Worm (Caenorhabditis elegans): Measurements from ENCODE around the gene C17H12.10.
"Not testable (repeated sequence)": the region's sequence is repeated elsewhere in the genome, so short reads cannot be mapped to it uniquely, and the experiment has no call there.

C17H12.10 gene

DNA sequence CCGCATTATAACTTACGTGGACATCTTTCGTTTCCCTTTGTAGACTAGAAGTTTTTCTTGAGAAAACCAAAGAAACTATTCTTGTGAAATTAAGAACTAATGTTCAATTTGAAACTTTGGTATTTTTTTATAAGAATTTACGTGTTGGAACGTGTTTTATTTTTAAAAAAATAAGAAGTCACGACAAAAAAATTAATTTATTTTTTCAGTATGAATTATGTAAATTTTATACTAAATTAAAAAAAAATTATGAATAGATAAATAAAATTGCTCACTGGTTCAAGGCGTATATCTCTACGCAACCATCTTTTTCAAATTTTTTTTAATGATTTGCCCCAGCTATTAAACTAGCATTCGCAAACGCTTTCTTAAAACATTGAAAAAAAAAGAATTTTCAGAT lies 11.0 kb downstream of the C17H12.10 start, which contains the start of gene C17H12.5:
TSS of gene C17H12.5 (minus strand) at position 101 of the 400 bp plus-strand sequence.
- no peak for TF ChIP-seq efl-3 (GFP tag; optimal IDR thresholded peaks at IDR 0.05)
- no peak for TF ChIP-seq C34B4.2 (tag; optimal IDR thresholded peaks at IDR 0.05)
- no peak for TF ChIP-seq lsy-2 (tag; optimal IDR thresholded peaks at IDR 0.05)
- no peak for TF ChIP-seq mab-9 (GFP tag; IDR thresholded peaks at IDR 0.05)
- no peak for TF ChIP-seq nhr-20 (tag; optimal IDR thresholded peaks at IDR 0.05)
- TF ChIP-seq unc-62 (GFP tag; optimal IDR thresholded peaks at IDR 0.05): no peak
- TF ChIP-seq nhr-77 (tag; optimal IDR thresholded peaks at IDR 0.05): no peak

DNA sequence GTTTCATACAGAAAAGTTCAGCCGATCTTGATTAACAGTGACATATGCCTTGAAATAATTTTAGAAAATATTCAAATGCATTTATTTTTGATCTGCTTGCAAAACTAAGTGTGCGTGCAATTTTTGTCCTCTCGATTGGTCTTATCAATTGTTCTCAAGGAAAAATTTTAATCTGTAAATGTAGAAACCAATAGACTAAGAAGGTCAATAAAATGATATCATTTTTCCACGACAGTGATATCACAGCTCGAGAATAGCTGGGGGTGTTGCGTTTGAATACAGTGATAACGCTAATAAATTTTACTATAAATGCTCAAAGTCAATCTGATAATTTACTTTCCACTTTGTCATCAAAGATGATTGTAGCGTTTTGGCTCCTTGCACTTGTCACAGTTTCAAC lies 11.8 kb downstream of the C17H12.10 start, which contains the start of gene C17H12.8:
TSS of gene C17H12.8 (plus strand) at position 335 of the 400 bp plus-strand sequence.
- TF ChIP-seq nhr-85 (tag) (peak; percentile 44), efl-1 (optimal IDR thresholded peaks at IDR 0.05) (no peak), efl-1 (GFP tag; optimal IDR thresholded peaks at IDR 0.05 in 1 of 2) (peak in 1 of 2 experiments; percentile 61), elt-2 (tag; optimal IDR thresholded peaks at IDR 0.05) (peak; percentile 72), ceh-88 (GFP tag; IDR thresholded peaks at IDR 0.05) (no peak)

DNA sequence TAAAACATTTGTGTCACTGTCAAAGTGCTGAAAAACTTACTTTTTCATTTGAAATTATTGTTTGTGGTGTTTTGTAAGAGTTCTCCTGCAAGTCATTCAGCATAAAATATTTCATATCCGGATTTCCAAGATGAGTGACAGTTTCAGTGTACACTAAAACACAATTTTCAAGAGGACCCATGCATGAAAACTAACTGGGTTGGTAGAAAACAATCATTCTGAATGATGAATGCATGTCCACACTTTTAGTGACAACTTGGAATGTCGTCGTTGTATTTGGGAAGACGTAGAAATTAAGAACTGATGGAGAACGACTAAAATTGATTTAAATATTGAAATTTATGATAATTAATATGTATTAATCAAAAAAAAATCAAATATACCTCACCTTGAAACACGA lies 15.1 kb downstream of the C17H12.10 start:
- TF ChIP-seq ets-5 (GFP tag; IDR thresholded peaks at IDR 0.05) (no peak), nhr-85 (tag) (peak; percentile 40)

DNA sequence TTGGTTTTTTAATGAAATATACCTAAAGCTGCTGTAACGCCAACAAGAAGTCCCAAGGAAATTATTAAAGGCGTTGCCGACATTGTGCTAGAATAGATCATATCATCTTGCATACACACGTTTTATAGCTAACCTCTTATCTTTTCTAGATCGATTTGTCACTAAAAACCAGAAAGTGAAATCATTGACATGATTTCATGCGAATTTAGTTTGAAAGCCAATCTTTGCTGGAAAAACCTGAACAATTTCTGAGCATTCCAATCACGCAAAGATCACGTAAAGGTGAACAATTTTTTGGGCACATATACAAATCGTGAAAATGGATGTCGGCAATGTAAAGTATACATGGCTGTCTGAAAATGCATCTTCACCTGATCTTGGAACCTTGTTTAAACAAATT lies 15.8 kb downstream of the C17H12.10 start, which contains the start of gene C17H12.6:
TSS of gene C17H12.6 (minus strand) at position 101 of the 400 bp plus-strand sequence.
- TF ChIP-seq efl-1 (optimal IDR thresholded peaks at IDR 0.05): no peak
- peak in 1 of 2 experiments; percentile 34 for TF ChIP-seq efl-1 (GFP tag; optimal IDR thresholded peaks at IDR 0.05 in 1 of 2)
- TF ChIP-seq nhr-20 (tag; optimal IDR thresholded peaks at IDR 0.05): no peak

DNA sequence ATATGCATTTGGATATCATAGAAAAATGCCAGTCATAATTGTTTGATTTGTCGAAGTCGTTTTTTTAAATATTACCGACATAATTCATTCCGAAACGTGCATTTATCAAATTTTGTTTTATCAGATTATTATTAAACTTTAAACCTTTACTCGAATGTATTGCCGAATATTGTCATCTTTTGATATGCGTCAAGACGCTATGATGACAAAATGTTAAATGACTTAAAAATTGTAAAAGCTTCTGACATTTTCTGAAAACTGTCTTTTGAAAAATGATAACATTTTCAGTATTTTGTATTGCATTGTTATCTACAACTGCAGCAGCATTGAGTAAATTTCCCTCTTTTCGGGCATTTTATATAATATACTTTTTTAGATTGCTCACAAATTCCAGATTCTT lies 18.0 kb downstream of the C17H12.10 start, which contains the start of gene H20E11.3:
TSS of gene H20E11.3 (plus strand) at position 195 of the 400 bp plus-strand sequence.
- TF ChIP-seq tbx-2 (tag; optimal IDR thresholded peaks at IDR 0.05) (no peak), alr-1 (tag; optimal IDR thresholded peaks at IDR 0.05; ENCODE audit: borderline replicate concordance) (no peak), nhr-19 (GFP tag; conservative IDR thresholded peaks at IDR 0.05) (no peak), C16A3.4 (tag; optimal IDR thresholded peaks at IDR 0.05) (no peak), ceh-82 (tag; optimal IDR thresholded peaks at IDR 0.05) (no peak), ets-5 (GFP tag; IDR thresholded peaks at IDR 0.05) (no peak), Y116A8C.19 (tag; optimal IDR thresholded peaks at IDR 0.05; ENCODE audit: borderline replicate concordance) (no peak), nhr-11 (tag; optimal IDR thresholded peaks at IDR 0.05) (no peak), nhr-90 (tag; optimal IDR thresholded peaks at IDR 0.05; ENCODE audit: poor library complexity) (no peak), unc-98 (GFP tag; IDR thresholded peaks at IDR 0.05) (no peak), ceh-88 (GFP tag; IDR thresholded peaks at IDR 0.05) (no peak), elt-2 (tag; optimal IDR thresholded peaks at IDR 0.05) (no peak), swsn-7 (tag; optimal IDR thresholded peaks at IDR 0.05) (no peak), rnt-1 (tag; optimal IDR thresholded peaks at IDR 0.05) (no peak), ceh-8 (GFP tag; optimal IDR thresholded peaks at IDR 0.05) (no peak), unc-62 (GFP tag; optimal IDR thresholded peaks at IDR 0.05) (no peak), nhr-47 (tag; optimal IDR thresholded peaks at IDR 0.05) (no peak)

DNA sequence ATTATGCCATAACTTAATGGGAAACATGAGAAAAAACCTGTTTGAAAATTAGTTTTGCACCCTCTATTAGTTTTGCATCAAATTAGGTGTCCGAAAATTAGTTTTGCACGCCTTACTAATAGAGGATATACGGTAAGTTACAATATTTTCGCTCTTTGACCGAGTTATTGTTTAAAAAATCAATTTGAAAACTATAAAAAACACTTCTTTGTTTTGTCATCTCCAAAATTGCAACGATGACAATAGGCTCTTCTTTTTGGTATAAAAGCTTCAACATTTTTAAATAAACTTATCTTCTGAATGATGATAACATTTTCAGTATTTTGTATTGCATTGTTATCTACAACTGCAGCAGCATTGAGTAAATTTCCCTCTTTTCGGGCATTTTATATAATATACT lies 20.9 kb downstream of the C17H12.10 start, which contains the start of gene H20E11.2:
TSS of gene H20E11.2 (plus strand) at position 301 of the 400 bp plus-strand sequence.
- not testable (repeated sequence) for TF ChIP-seq ztf-4, mef-2, sox-4 (tag; optimal IDR thresholded peaks at IDR 0.05)

DNA sequence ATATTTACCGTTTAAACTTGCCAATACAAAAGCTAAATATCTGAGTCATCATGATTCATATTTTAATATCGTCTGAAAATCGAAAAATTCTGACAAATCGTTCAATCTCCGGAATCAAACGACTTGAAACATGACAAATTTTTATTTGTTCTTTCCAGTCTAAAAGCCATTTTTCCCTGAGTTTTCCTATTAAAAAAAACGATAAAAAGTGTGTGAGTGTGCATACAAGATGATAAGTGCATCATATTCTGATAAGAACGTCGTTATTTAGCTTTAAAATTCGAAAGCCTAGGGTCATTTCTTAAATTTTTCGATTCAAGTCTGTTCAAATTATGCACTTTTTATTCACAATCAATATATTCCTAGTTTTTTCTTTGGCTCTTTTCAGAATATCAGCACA lies 23.3 kb downstream of the C17H12.10 start, which contains the start of gene H20E11.1:
TSS of gene H20E11.1 (plus strand) at position 244 of the 400 bp plus-strand sequence.
- TF ChIP-seq sox-4 (tag; optimal IDR thresholded peaks at IDR 0.05): no peak
- peak; percentile 52 for TF ChIP-seq elt-2 (tag; optimal IDR thresholded peaks at IDR 0.05)
- no peak for TF ChIP-seq mep-1 (tag; optimal IDR thresholded peaks at IDR 0.05)
- TF ChIP-seq efl-1 (optimal IDR thresholded peaks at IDR 0.05): no peak
- TF ChIP-seq efl-1 (GFP tag; optimal IDR thresholded peaks at IDR 0.05 in 1 of 2): no peak
- no peak for TF ChIP-seq egl-13 (tag; optimal IDR thresholded peaks at IDR 0.05)
- TF ChIP-seq nhr-71 (tag; optimal IDR thresholded peaks at IDR 0.05): no peak
- no peak for TF ChIP-seq grh-1 (GFP tag; IDR thresholded peaks at IDR 0.05)
- no peak for TF ChIP-seq blmp-1 (tag; optimal IDR thresholded peaks at IDR 0.05)

All from whole organism, L1 larva.